Worm (Caenorhabditis elegans): ENCODE measurements around the gene H14N18.2.

Gene H14N18.2

DNA sequence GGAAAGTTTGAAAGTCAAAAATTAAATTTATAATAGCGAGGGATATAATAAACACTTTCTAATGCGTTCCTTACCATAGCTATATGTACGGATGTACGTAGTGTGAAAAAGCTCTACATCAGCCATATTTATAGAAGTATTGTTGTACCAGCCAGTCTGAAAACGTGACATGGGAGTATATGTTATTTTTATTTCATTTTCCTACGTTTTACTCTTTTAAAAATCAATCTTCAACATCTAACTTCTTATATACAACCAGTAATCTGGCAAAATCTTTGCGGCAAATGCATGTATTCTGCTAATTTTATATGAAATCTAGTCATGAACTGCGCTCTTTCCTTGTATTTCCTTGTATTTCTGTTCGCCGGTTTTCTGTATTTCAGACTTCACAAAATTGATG lies at the start of gene H14N18.2:
H14N18.2 (plus strand) TSS at position 301 of the 400 bp plus-strand sequence.
- TF ChIP-seq pat-9 (tag; optimal IDR thresholded peaks at IDR 0.05) = no peak
- TF ChIP-seq zip-5 (tag; optimal IDR thresholded peaks at IDR 0.05) = no peak
- TF ChIP-seq hlh-6 (tag; optimal IDR thresholded peaks at IDR 0.05) = no peak
- TF ChIP-seq sdc-2 (tag; optimal IDR thresholded peaks at IDR 0.05) = no peak
- no peak for TF ChIP-seq ceh-2 (tag; optimal IDR thresholded peaks at IDR 0.05)

DNA sequence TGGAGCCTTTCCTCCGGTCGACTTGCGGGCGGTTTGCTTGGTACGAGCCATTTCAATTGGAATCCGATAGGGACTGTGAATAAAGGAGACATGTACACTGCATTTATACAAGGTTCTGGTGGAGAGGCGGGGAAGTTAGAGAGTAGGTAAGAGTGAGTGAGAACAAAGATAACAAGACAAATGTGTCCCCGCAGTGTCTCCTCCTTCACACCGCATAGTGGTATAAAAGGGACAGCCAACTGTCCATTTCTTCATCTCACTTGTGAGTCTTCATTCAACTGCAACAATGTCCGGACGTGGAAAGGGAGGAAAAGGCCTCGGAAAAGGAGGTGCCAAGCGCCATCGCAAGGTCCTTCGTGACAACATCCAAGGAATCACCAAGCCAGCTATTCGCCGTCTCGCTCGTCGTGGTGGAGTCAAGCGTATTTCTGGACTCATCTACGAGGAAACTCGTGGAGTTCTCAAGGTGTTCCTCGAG lies 34.4 kb upstream of the H14N18.2 start, which contains the start of the genes his-17 and his-18:
his-17 (minus strand) TSS at position 51 of the 478 bp plus-strand sequence.
his-18 (plus strand) TSS at position 287 of the 478 bp plus-strand sequence.
- TF ChIP-seq ceh-45 (GFP tag; IDR thresholded peaks at IDR 0.05) = peak; percentile 49; the same call in 1 of the 2 replicates

DNA sequence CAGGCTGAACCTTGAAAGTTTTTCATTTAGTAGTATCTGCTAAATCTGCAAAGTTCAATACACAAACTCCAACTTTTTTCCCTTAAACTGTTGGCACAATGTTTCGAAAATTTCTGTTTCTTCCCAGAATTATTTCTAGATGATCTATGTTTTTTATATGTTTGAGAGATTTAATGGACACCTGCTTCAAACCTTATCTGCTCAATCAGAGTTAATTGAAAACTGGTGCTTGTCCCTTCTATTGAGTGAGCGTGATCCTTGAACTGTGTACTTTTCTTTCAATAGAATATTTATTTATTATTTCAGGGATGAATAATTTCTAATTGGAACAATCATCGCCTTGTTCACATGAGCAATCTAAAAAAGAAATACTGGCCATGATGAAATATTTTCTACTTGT lies 33.7 kb upstream of the H14N18.2 start, which contains the start of gene frpr-13:
frpr-13 (plus strand) TSS at position 301 of the 400 bp plus-strand sequence.
- no peak for TF ChIP-seq dmd-4 (tag; optimal IDR thresholded peaks at IDR 0.05; ENCODE audit: borderline replicate concordance)
- TF ChIP-seq hlh-30 (tag; optimal IDR thresholded peaks at IDR 0.05; ENCODE audit: insufficient read depth) = no peak
- TF ChIP-seq ceh-22 (tag; optimal IDR thresholded peaks at IDR 0.05) = no peak
- no peak for TF ChIP-seq fkh-6 (tag; optimal IDR thresholded peaks at IDR 0.05)
- no peak for TF ChIP-seq ceh-48 (tag; optimal IDR thresholded peaks at IDR 0.05)
- no peak for TF ChIP-seq pha-4 (tag; optimal IDR thresholded peaks at IDR 0.05)
- TF ChIP-seq pqm-1 (tag; optimal IDR thresholded peaks at IDR 0.05) = no peak
- TF ChIP-seq lim-6 (tag; optimal IDR thresholded peaks at IDR 0.05) = no peak
- TF ChIP-seq ceh-2 (tag; optimal IDR thresholded peaks at IDR 0.05) = no peak
- no peak for TF ChIP-seq che-1 (tag; optimal IDR thresholded peaks at IDR 0.05)

DNA sequence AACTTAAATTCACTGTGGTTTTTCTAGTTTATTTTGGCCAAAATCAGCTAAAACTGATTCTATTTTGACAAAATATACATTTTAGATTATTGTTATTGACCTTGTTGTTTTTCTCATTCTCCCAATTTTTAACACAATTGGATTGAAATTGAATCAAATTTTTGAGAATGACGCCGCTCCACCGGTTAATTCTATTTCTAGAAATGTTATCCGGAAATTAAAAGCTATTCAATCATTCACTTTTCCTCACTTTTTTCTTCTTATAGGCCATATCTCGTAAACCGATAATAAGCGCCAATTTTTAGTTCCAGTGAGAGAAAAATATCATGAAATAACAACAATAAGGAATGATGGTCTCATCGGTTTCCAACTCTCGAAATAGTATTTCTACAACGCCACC lies 29.7 kb upstream of the H14N18.2 start, which contains the start of gene frpr-12:
frpr-12 (plus strand) TSS at position 301 of the 400 bp plus-strand sequence.
- no peak for TF ChIP-seq ets-4 (tag; optimal IDR thresholded peaks at IDR 0.05)
- TF ChIP-seq ceh-31 (tag; optimal IDR thresholded peaks at IDR 0.05) = no peak
- no peak for TF ChIP-seq nhr-11 (tag; optimal IDR thresholded peaks at IDR 0.05)
- TF ChIP-seq C38D4.7 (GFP tag; optimal IDR thresholded peaks at IDR 0.05) = no peak
- TF ChIP-seq ceh-48 (tag; optimal IDR thresholded peaks at IDR 0.05) = no peak
- no peak for TF ChIP-seq zip-5 (tag; optimal IDR thresholded peaks at IDR 0.05)
- no peak for TF ChIP-seq F13H6.1 (tag; optimal IDR thresholded peaks at IDR 0.05)

DNA sequence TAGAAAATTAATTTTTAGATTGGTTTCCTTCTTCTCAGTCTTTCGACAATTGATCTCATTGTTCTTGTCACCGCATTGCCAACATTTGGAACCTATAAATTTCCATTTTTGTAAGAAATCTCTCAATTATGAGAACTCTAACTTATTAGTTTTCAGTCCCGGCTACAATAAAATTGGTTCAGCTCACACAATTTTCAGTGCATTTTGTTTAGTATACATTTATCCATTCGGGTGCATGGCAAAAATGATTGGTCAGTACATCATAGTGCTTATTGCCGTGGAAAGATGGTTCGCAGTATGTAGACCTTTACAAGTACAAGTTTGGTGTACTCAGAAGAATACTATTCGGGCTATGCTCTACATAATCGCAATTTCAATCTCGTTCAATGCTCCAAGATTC lies 28.5 kb upstream of the H14N18.2 start:
- no peak for TF ChIP-seq hlh-13 (GFP tag; optimal IDR thresholded peaks at IDR 0.05)
- TF ChIP-seq syd-9 (tag; optimal IDR thresholded peaks at IDR 0.05) = no peak
- no peak for TF ChIP-seq ceh-2 (tag; optimal IDR thresholded peaks at IDR 0.05)
- no peak for TF ChIP-seq ceh-48 (tag; optimal IDR thresholded peaks at IDR 0.05)
- no peak for TF ChIP-seq ceh-14 (tag; optimal IDR thresholded peaks at IDR 0.05)
- TF ChIP-seq elt-2 (tag; optimal IDR thresholded peaks at IDR 0.05) = no peak
- TF ChIP-seq fkh-10 (GFP tag; optimal IDR thresholded peaks at IDR 0.05) = no peak
- TF ChIP-seq pha-4 (tag; optimal IDR thresholded peaks at IDR 0.05) = no peak
- TF ChIP-seq fkh-6 (tag; optimal IDR thresholded peaks at IDR 0.05) = no peak
- no peak for TF ChIP-seq ceh-19 (GFP tag; optimal IDR thresholded peaks at IDR 0.05)

DNA sequence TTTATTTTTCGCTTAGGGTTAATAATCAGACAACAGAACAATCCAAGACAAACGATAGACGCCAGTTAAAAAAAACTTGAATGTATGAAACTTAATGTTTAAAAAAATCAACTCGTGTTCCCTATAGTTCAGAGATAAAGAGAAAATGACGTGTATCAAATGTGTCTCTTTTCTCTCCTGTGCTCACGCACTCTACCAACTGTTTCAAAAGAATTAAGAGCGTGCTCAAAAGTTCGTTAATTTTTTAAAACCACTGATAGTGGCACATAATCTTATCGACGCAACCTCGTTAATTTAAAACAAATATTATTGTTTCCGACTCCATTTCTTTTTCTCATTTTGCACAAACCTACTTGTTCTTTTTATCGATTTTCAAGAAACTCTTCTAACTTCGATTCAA lies 26.8 kb upstream of the H14N18.2 start:
- TF ChIP-seq gmeb-2 (tag; optimal IDR thresholded peaks at IDR 0.05) (no peak), ceh-22 (tag; optimal IDR thresholded peaks at IDR 0.05) (no peak), zip-5 (tag; optimal IDR thresholded peaks at IDR 0.05) (no peak), elt-2 (tag; optimal IDR thresholded peaks at IDR 0.05) (no peak), tbx-2 (tag; optimal IDR thresholded peaks at IDR 0.05) (no peak), ceh-48 (tag; optimal IDR thresholded peaks at IDR 0.05) (no peak), mec-3 (tag; optimal IDR thresholded peaks at IDR 0.05; ENCODE audit: borderline replicate concordance) (no peak), ceh-19 (GFP tag; optimal IDR thresholded peaks at IDR 0.05) (no peak), nhr-232 (tag; optimal IDR thresholded peaks at IDR 0.05) (no peak), ceh-18 (tag; optimal IDR thresholded peaks at IDR 0.05) (no peak), ztf-16 (tag; optimal IDR thresholded peaks at IDR 0.05) (no peak), npax-4 (tag; optimal IDR thresholded peaks at IDR 0.05) (no peak), unc-3 (GFP tag; conservative IDR thresholded peaks at IDR 0.05) (no peak), unc-3 (tag; optimal IDR thresholded peaks at IDR 0.05) (no peak), ceh-6 (GFP tag; optimal IDR thresholded peaks at IDR 0.05) (no peak), ceh-45 (GFP tag; IDR thresholded peaks at IDR 0.05) (no peak), ceh-2 (tag; optimal IDR thresholded peaks at IDR 0.05) (no peak), pha-4 (tag; optimal IDR thresholded peaks at IDR 0.05) (no peak), ref-2 (tag; optimal IDR thresholded peaks at IDR 0.05) (no peak), pat-9 (tag; optimal IDR thresholded peaks at IDR 0.05) (no peak), odd-2 (tag; optimal IDR thresholded peaks at IDR 0.05) (no peak)
